Worm (Caenorhabditis elegans): ENCODE results near the gene memo-1.

- TF ChIP-seq klf-2 (GFP tag; conservative IDR thresholded peaks at IDR 0.05) (no peak), flt-1 (GFP tag; IDR thresholded peaks at IDR 0.05) (no peak), T22C8.4 (GFP tag; IDR thresholded peaks at IDR 0.05) (no peak), ztf-23 (GFP tag; IDR thresholded peaks at IDR 0.05) (no peak), cog-1 (tag; optimal IDR thresholded peaks at IDR 0.05) (no peak)
Observed at ce11 chrV:7847687-7848086, 716 bp upstream of the memo-1 start.

All from whole organism, midembryonic.